Worm (Caenorhabditis elegans): ENCODE data around the gene cox-5A.

cox-5A gene

ce11 chrIII:12906611-12907037, 1.3 kb downstream of the cox-5A start (continued):
- TF ChIP-seq hmg-1.2 (GFP tag; IDR thresholded peaks at IDR 0.05) (peak; percentile 25), nhr-179 (tag; optimal IDR thresholded peaks at IDR 0.05) (no peak), repo-1 (tag; optimal IDR thresholded peaks at IDR 0.05) (peak; percentile 75)

DNA sequence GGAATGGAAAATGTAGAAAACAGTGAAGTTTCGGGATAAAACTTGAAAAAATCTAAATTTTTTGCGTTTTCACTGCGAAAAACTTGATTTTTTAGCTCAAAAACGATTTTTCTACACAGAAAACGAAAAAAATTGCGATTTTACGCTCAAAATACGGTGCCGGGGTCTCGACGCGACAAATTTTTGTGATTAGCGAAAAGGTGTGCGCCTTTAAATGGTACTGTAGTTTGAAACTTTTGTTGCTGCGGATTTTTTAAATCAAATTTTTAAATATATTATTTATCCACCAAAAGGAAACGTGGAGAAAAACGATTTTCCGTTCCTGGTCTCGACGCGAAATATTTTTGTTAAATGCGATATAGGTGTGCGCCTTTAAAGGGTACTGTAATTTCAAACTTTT, 1.9 kb downstream of the cox-5A start:
- TF ChIP-seq F57A8.1 (GFP tag; optimal IDR thresholded peaks at IDR 0.05) (no peak), tbp1 (GFP tag; optimal IDR thresholded peaks at IDR 0.05) (no peak), sdz-38 (tag; optimal IDR thresholded peaks at IDR 0.05) (no peak), ztf-25 (GFP tag; IDR thresholded peaks at IDR 0.05) (no peak), lsl-1 (GFP tag; optimal IDR thresholded peaks at IDR 0.05) (peak; percentile 73), F33H1.4 (GFP tag; IDR thresholded peaks at IDR 0.05) (peak; percentile 53; the same call in 1 of the 2 replicates), madf-6 (GFP tag; IDR thresholded peaks at IDR 0.05) (peak; percentile 39), ceh-91 (GFP tag; IDR thresholded peaks at IDR 0.05) (0 out of 2 replicates have a peak, but pooled peaks have one; percentile 15), rec-8 (tag; optimal IDR thresholded peaks at IDR 0.05) (no peak), ztf-28 (GFP tag; IDR thresholded peaks at IDR 0.05) (no peak), attf-3 (GFP tag; conservative IDR thresholded peaks at IDR 0.05) (no peak), F55B11.4 (tag; optimal IDR thresholded peaks at IDR 0.05; ENCODE audit: borderline replicate concordance, insufficient read depth) (no peak), tlf-1 (GFP tag; optimal IDR thresholded peaks at IDR 0.05) (no peak)

DNA sequence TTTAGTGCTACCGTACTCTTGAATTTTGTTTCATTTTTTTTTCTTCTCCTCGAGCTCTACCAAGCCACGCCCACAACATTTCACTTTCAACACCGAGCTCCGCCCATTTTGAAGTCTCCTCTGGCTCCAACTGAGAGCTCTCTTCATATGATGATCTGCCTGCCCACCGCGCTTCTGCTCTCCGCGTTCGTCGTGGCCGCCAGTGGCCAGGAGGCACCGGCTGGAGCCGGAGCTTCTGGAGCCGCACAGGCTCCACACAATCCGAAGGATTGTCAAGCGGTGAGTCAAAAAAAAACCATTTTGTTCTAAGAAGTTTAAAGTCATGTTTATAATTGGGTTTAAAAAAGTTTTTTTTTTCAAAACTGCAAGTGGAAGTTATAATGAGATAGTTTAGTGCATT, 5.1 kb downstream of the cox-5A start, which contains the start of gene flp-14:
Gene flp-14, plus strand, starts transcription at position 146 of the 400 bp plus-strand sequence.
- peak; percentile 85 for TF ChIP-seq zfh-2 (GFP tag; conservative IDR thresholded peaks at IDR 0.05)
- TF ChIP-seq egrh-3 (GFP tag; IDR thresholded peaks at IDR 0.05) = peak; percentile 77; the same call in 1 of the 2 replicates
- no peak for TF ChIP-seq ets-4 (GFP tag; optimal IDR thresholded peaks at IDR 0.05)

DNA sequence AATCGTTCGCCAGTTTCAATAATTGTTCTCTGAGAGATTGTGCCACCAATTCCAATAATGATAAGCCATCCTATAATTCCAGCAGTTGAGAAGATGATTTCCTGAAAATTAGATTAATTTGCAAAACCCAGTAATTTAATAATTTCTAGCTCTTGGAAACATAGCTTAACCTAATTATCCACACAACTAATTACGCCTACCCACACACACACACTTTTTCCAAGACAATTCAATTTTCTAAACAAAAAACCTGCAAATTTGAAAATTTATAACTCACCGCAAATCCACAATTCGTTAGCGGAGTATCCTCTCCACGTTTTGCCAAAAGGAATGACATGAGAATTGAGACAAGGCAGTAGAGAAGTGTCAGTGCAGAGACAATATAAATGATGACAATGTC, 11.2 kb downstream of the cox-5A start:
- TF ChIP-seq F39B2.1 (GFP tag; IDR thresholded peaks at IDR 0.05) (no peak), mel-28 (tag; optimal IDR thresholded peaks at IDR 0.05; ENCODE audit: borderline replicate concordance) (no peak), nhr-179 (tag; optimal IDR thresholded peaks at IDR 0.05) (no peak), C06A6.2 (GFP tag; conservative IDR thresholded peaks at IDR 0.05) (no peak), cebp-2 (GFP tag; IDR thresholded peaks at IDR 0.05) (no peak), Y53F4B.3 (GFP tag; IDR thresholded peaks at IDR 0.05) (no peak), let-607 (tag; optimal IDR thresholded peaks at IDR 0.05) (no peak), ztf-26 (tag; optimal IDR thresholded peaks at IDR 0.05) (no peak), attf-5 (GFP tag; optimal IDR thresholded peaks at IDR 0.05) (no peak), B0336.3 (GFP tag; IDR thresholded peaks at IDR 0.05) (no peak)

DNA sequence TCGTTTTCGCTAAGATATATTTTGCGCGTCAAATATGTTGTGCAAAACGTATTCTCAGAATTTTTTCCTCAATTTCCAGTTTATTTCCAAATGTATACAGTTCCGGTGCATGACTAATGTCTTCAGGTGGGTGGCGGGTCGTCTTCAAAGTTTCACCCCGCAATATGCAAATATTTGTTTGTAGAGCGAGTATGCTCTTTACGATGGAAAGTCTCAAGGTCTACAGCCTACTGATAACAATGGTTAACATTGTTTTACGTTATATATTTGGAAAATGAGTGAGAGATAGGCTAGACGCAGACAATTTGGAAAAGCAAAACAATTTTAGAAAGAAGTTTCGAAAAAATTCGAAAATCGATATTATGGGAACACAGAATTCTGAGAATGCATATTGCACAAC, 12.6 kb downstream of the cox-5A start:
- TF ChIP-seq dox-1 (GFP tag; IDR thresholded peaks at IDR 0.05) (no peak), pha-4 (tag; optimal IDR thresholded peaks at IDR 0.05) (no peak), bed-1 (GFP tag; IDR thresholded peaks at IDR 0.05) (no peak), ceh-100 (GFP tag; IDR thresholded peaks at IDR 0.05) (no peak), nhr-27 (tag; optimal IDR thresholded peaks at IDR 0.05) (no peak), ztf-26 (tag; optimal IDR thresholded peaks at IDR 0.05) (no peak), hrde-1 (tag; optimal IDR thresholded peaks at IDR 0.05; ENCODE audit: borderline replicate concordance) (no peak), mes-4 (tag; optimal IDR thresholded peaks at IDR 0.05) (no peak)
